Worm (Caenorhabditis elegans): Measurements from ENCODE around the gene C34C12.7.

C34C12.7 gene

ce11 chrIII:3456226-3456625, 31.9 kb downstream of the C34C12.7 start (continued):
- peak; percentile 76 for TF ChIP-seq unc-130 (GFP tag; optimal IDR thresholded peaks at IDR 0.05)
- TF ChIP-seq fkh-10 (GFP tag; optimal IDR thresholded peaks at IDR 0.05) = peak; percentile 96
- no peak for TF ChIP-seq attf-4 (tag; optimal IDR thresholded peaks at IDR 0.05)
- peak; percentile 96 for TF ChIP-seq nhr-6 (tag; optimal IDR thresholded peaks at IDR 0.05)
- TF ChIP-seq Y75B8A.6 (GFP tag; IDR thresholded peaks at IDR 0.05) = peak; percentile 71; the same call in 1 of the 2 replicates
- TF ChIP-seq tag-97 (GFP tag; IDR thresholded peaks at IDR 0.05) = no peak
- TF ChIP-seq nhr-25 (tag; optimal IDR thresholded peaks at IDR 0.05; ENCODE audit: borderline replicate concordance, insufficient read depth) = peak; percentile 91
- peak; percentile 95 for TF ChIP-seq T20F7.1 (GFP tag; optimal IDR thresholded peaks at IDR 0.05)
- peak; percentile 99 for TF ChIP-seq nhr-77 (tag; optimal IDR thresholded peaks at IDR 0.05)
- 0 out of 2 replicates have a peak, but pooled peaks have one; percentile 15 for TF ChIP-seq nhr-41 (GFP tag; IDR thresholded peaks at IDR 0.05)
- TF ChIP-seq ceh-44 (GFP tag; IDR thresholded peaks at IDR 0.05) = peak; percentile 53; the same call in 1 of the 2 replicates
- TF ChIP-seq egl-27 (tag; optimal IDR thresholded peaks at IDR 0.05) = no peak
- peak; percentile 95 for TF ChIP-seq tra-1 (GFP tag; IDR thresholded peaks at IDR 0.05)
- peak in 1 of 2 experiments; percentile 64 for TF ChIP-seq ZK546.5 (tag; optimal IDR thresholded peaks at IDR 0.05)
- TF ChIP-seq set-16 (GFP tag; IDR thresholded peaks at IDR 0.05) = 0 out of 2 replicates have a peak, but pooled peaks have one; percentile 7
- TF ChIP-seq spr-3 (GFP tag; optimal IDR thresholded peaks at IDR 0.05) = peak; percentile 87
- TF ChIP-seq hlh-11 (tag; optimal IDR thresholded peaks at IDR 0.05) = peak; percentile 97
- TF ChIP-seq lin-38 (GFP tag; IDR thresholded peaks at IDR 0.05) = peak; percentile 100
- peak; percentile 68 for TF ChIP-seq nhr-76 (tag; optimal IDR thresholded peaks at IDR 0.05)
- peak; percentile 89 for TF ChIP-seq nhr-48 (tag; optimal IDR thresholded peaks at IDR 0.05)
- TF ChIP-seq ctbp-1 (GFP tag; IDR thresholded peaks at IDR 0.05) = peak; percentile 95
- no peak for TF ChIP-seq daf-12 (tag; optimal IDR thresholded peaks at IDR 0.05)
- TF ChIP-seq F10B5.3 (tag; optimal IDR thresholded peaks at IDR 0.05) = peak; percentile 18
- peak; percentile 97 for TF ChIP-seq zfp-3 (GFP tag; conservative IDR thresholded peaks at IDR 0.05)
- TF ChIP-seq lin-39 (tag; optimal IDR thresholded peaks at IDR 0.05) = peak; percentile 73
- TF ChIP-seq F44E2.7 (GFP tag; IDR thresholded peaks at IDR 0.05) = no peak
- TF ChIP-seq fos-1 (tag; optimal IDR thresholded peaks at IDR 0.05) = peak; percentile 52
- TF ChIP-seq T26A8.4 (GFP tag; IDR thresholded peaks at IDR 0.05) = peak; percentile 98
- peak; percentile 26 for TF ChIP-seq zag-1 (tag; optimal IDR thresholded peaks at IDR 0.05)
- peak; percentile 97 for TF ChIP-seq dmd-9 (GFP tag; IDR thresholded peaks at IDR 0.05)
- peak; percentile 73 for TF ChIP-seq nhr-237 (tag; optimal IDR thresholded peaks at IDR 0.05)
- peak; percentile 96 for TF ChIP-seq D1046.2 (GFP tag; IDR thresholded peaks at IDR 0.05)
- peak; percentile 89 for TF ChIP-seq zip-2 (tag; optimal IDR thresholded peaks at IDR 0.05)
- TF ChIP-seq dmd-6 (GFP tag; IDR thresholded peaks at IDR 0.05) = peak; percentile 98
- TF ChIP-seq madf-5 (GFP tag; IDR thresholded peaks at IDR 0.05) = peak; percentile 72 to 82; a peak in 2 of 4 replicates
- TF ChIP-seq nhr-102 (tag; optimal IDR thresholded peaks at IDR 0.05) = peak; percentile 97
- TF ChIP-seq ceh-28 (tag; optimal IDR thresholded peaks at IDR 0.05) = no peak
- peak; percentile 71 for TF ChIP-seq lir-3 (tag; optimal IDR thresholded peaks at IDR 0.05)
- peak; percentile 95 for TF ChIP-seq mdt-29 (GFP tag; IDR thresholded peaks at IDR 0.05)
- peak; percentile 97 for TF ChIP-seq nhr-11 (tag; optimal IDR thresholded peaks at IDR 0.05)
- peak; percentile 98 for TF ChIP-seq mep-1 (tag; optimal IDR thresholded peaks at IDR 0.05)
- peak; percentile 95 for TF ChIP-seq F37D6.2 (tag; optimal IDR thresholded peaks at IDR 0.05)
- TF ChIP-seq unc-39 (tag; optimal IDR thresholded peaks at IDR 0.05) = no peak
- TF ChIP-seq aha-1 (tag) = peak; percentile 98
- peak; percentile 52 to 90 for TF ChIP-seq daf-16 (GFP tag; optimal IDR thresholded peaks at IDR 0.05)
- TF ChIP-seq daf-16 (tag; optimal IDR thresholded peaks at IDR 0.05) = peak; percentile 94
- peak; percentile 99 for TF ChIP-seq hmg-1.1 (GFP tag; IDR thresholded peaks at IDR 0.05)
- peak; percentile 98 for TF ChIP-seq mes-2 (tag; optimal IDR thresholded peaks at IDR 0.05; ENCODE audit: poor library complexity, severe bottlenecking)
- TF ChIP-seq hif-1 (tag; optimal IDR thresholded peaks at IDR 0.05) = peak; percentile 78 to 87
- peak; percentile 87 for TF ChIP-seq mxl-3 (GFP tag; optimal IDR thresholded peaks at IDR 0.05)
- TF ChIP-seq arid-1 (GFP tag; conservative IDR thresholded peaks at IDR 0.05) = peak; percentile 93
- TF ChIP-seq daf-19 (GFP tag; conservative IDR thresholded peaks at IDR 0.05) = no peak
